Fruit fly (Drosophila melanogaster): ENCODE measurements around the gene Boh2.
A peak's percentile ranks its signal among the peaks of the same experiment; 100 is the strongest.

The Boh2 gene

DNA sequence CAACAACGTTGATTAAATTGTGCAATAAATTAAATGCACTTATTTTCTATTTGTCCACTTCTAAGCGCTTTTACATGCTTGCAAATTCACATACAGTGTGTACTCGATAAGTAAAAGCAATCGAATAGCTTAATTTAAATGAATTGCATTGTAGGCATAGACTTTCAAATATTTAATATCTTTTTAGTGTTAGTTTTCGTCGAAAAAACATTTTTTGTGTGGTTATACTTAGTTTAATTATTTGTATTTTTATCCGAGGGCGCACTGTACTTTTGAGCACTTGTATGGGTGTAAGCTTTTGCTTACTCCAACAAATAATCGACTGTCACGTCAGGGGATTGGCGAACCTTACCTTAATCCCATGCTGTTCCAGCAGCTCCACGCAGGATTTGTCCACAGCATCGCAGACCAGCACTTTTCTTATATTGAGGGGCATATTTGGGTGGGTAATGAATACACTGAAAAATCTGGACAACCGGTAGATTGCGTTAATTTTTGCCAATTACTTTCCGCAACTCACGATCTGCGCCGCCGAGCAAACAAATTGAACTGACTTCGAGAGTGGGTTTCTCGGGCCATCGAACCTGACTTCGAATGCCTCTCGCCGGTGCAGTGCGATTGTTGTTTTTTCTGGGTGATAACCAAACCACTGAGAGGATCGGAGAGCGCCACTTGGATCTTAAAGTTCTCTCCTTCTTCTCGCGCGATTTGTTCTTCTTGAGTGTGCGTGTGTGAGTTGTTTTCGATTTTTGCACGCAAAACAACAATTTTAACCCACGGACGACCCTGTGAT is 23.5 kb upstream of the Boh2 start, which contains the start of gene CG6287 (continued):
- TF ChIP-seq nau (GFP tag; optimal IDR thresholded peaks at IDR 0.05) (no peak), da (GFP tag; optimal IDR thresholded peaks at IDR 0.05) (no peak), Aef1 (GFP tag; IDR thresholded peaks at IDR 0.05) (peak; percentile 43; the same call in 2 of the 3 replicates), Mad (GFP tag; optimal IDR thresholded peaks at IDR 0.05) (no peak), CG11723 (GFP tag; optimal IDR thresholded peaks at IDR 0.05) (no peak), trh (GFP tag; optimal IDR thresholded peaks at IDR 0.05) (no peak), lab (GFP tag; optimal IDR thresholded peaks at IDR 0.05) (peak; percentile 32), CG33557 (GFP tag; optimal IDR thresholded peaks at IDR 0.05) (no peak), CG3065 (GFP tag; optimal IDR thresholded peaks at IDR 0.05) (no peak), pita (GFP tag; optimal IDR thresholded peaks at IDR 0.05) (no peak), abd-A (tag; optimal IDR thresholded peaks at IDR 0.05) (no peak), CG2712 (tag; optimal IDR thresholded peaks at IDR 0.05) (no peak), bsh (GFP tag; optimal IDR thresholded peaks at IDR 0.05) (peak in 1 of 2 experiments; percentile 64), mam (GFP tag; optimal IDR thresholded peaks at IDR 0.05) (peak; percentile 37), CG1603 (tag; optimal IDR thresholded peaks at IDR 0.05) (no peak), Xbp1 (GFP tag; optimal IDR thresholded peaks at IDR 0.05) (no peak), CG12219 (GFP tag; optimal IDR thresholded peaks at IDR 0.05) (no peak), Hmx (GFP tag; optimal IDR thresholded peaks at IDR 0.05) (no peak), CG12155 (GFP tag; optimal IDR thresholded peaks at IDR 0.05) (peak; percentile 20), Ets97D (GFP tag; optimal IDR thresholded peaks at IDR 0.05) (no peak), amos (GFP tag; IDR thresholded peaks at IDR 0.05; ENCODE audit: partially characterized antibody) (no peak), CG3281 (GFP tag; optimal IDR thresholded peaks at IDR 0.05) (no peak), CG7928 (GFP tag; optimal IDR thresholded peaks at IDR 0.05) (no peak), cato (GFP tag; optimal IDR thresholded peaks at IDR 0.05; ENCODE audit: borderline replicate concordance) (no peak), rib (GFP tag; IDR thresholded peaks at IDR 0.05) (no peak), CG10462 (GFP tag; optimal IDR thresholded peaks at IDR 0.05) (no peak), Chrac-16 (GFP tag; optimal IDR thresholded peaks at IDR 0.05) (peak; percentile 18), CG2875 (GFP tag; optimal IDR thresholded peaks at IDR 0.05) (no peak), dmrt11E (tag; optimal IDR thresholded peaks at IDR 0.05) (no peak), CG3995 (GFP tag; optimal IDR thresholded peaks at IDR 0.05) (no peak), Med (GFP tag) (peak; percentile 63), CG15479 (GFP tag; optimal IDR thresholded peaks at IDR 0.05) (no peak), emc (GFP tag; optimal IDR thresholded peaks at IDR 0.05) (no peak), CG6254 (GFP tag; optimal IDR thresholded peaks at IDR 0.05) (no peak), so (GFP tag; IDR thresholded peaks at IDR 0.05) (no peak), Optix (GFP tag; IDR thresholded peaks at IDR 0.05) (no peak), Opbp (GFP tag; IDR thresholded peaks at IDR 0.05; ENCODE audit: partially characterized antibody) (no peak), slbo (GFP tag; IDR thresholded peaks at IDR 0.05) (no peak), Dp (GFP tag; optimal IDR thresholded peaks at IDR 0.05) (no peak), ci (GFP tag; IDR thresholded peaks at IDR 0.05) (no peak), jumu (GFP tag; optimal IDR thresholded peaks at IDR 0.05) (no peak), CG10267 (tag; optimal IDR thresholded peaks at IDR 0.05) (no peak), toy (GFP tag; IDR thresholded peaks at IDR 0.05) (no peak), lov (optimal IDR thresholded peaks at IDR 0.05) (no peak), lov (GFP tag; IDR thresholded peaks at IDR 0.05) (no peak), dan (GFP tag; IDR thresholded peaks at IDR 0.05) (no peak), zen2 (GFP tag; IDR thresholded peaks at IDR 0.05; ENCODE audit: partially characterized antibody) (no peak), CG5245 (GFP tag; optimal IDR thresholded peaks at IDR 0.05) (no peak), Lhr (GFP tag; optimal IDR thresholded peaks at IDR 0.05) (no peak), pzg (GFP tag; optimal IDR thresholded peaks at IDR 0.05) (no peak)

Data from whole organism, embryonic.